Fruit fly (Drosophila melanogaster): Measurements from ENCODE around the gene Peritrophin-15b.

DNA sequence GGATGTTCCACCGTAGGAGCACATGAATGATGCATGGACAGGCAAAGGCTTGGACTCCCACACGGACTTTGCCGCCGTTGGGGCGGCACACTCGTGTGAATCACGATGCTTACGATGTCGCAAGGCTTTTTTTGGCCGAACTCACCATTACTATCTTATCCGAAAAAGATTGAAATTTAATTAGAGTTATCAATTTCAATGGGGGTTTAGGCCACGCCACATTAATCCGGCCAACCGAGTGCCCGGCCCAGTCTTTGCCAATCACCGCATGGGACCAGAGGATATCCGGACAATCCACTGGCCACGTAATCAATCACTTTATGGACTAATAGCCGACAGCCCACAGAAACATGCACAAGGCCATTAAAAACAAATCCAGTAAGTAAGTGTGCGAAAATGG, 22.5 kb downstream of the Peritrophin-15b start:
- TF ChIP-seq psq (optimal IDR thresholded peaks at IDR 0.05): no peak
- no peak for TF ChIP-seq ttk (optimal IDR thresholded peaks at IDR 0.05)
- TF ChIP-seq h (optimal IDR thresholded peaks at IDR 0.05): no peak
- TF ChIP-seq Sin3A (optimal IDR thresholded peaks at IDR 0.05): no peak
- TF ChIP-seq Myc (optimal IDR thresholded peaks at IDR 0.05): no peak

Measured in Kc167 (cell line).